Worm (Caenorhabditis elegans) whole organism, mixed stage, embryonic: ENCODE results near the gene lgc-8.

Experiments used
- M03D4.4 ChIP-seq: sonication (generic microtip); optimal IDR thresholded peaks from 2 replicates; lab custom pipeline; 2017; ENCODE audit warnings: mild to moderate bottlenecking, missing genetic modification characterization, missing compliant biosample characterization
- bed-3 ChIP-seq: fragments of 200-800 bp; sonication (Bioruptor generic); optimal IDR thresholded peaks from 3 replicates; lab custom pipeline; 2018; ENCODE audit warnings: mild to moderate bottlenecking, missing genetic modification characterization, moderate library complexity, missing compliant biosample characterization
- blmp-1 ChIP-seq: fragments of 150-350 bp; optimal IDR thresholded peaks from 2 replicates; lab custom pipeline; 2014; ENCODE audit warnings: missing biosample characterization, missing genetic modification characterization
- ceh-39 ChIP-seq: fragments of 150-350 bp; optimal IDR thresholded peaks from 2 replicates; lab custom pipeline; 2014; ENCODE audit warnings: missing biosample characterization, missing genetic modification characterization
- ceh-43 ChIP-seq: fragments of 200-800 bp; sonication (Bioruptor generic); optimal IDR thresholded peaks from 2 replicates; lab custom pipeline; 2018; ENCODE audit warnings: mild to moderate bottlenecking, missing genetic modification characterization, moderate library complexity, missing compliant biosample characterization
- ceh-83 ChIP-seq: fragments of 200-800 bp; sonication (Bioruptor generic); optimal IDR thresholded peaks from 2 replicates; lab custom pipeline; 2018; ENCODE audit warnings: mild to moderate bottlenecking, missing genetic modification characterization, missing compliant biosample characterization
- ces-1 ChIP-seq: fragments of 150-350 bp; optimal IDR thresholded peaks from 2 replicates; lab custom pipeline; 2014; ENCODE audit warnings: missing biosample characterization, missing genetic modification reagents, missing genetic modification characterization
- cnd-1 ChIP-seq: fragments of 200-800 bp; sonication (Bioruptor generic); optimal IDR thresholded peaks from 2 replicates; lab custom pipeline; 2018; ENCODE audit warnings: mild to moderate bottlenecking, missing genetic modification characterization, missing compliant biosample characterization
- drap-1 ChIP-seq: fragments of 200-800 bp; sonication (Bioruptor generic); optimal IDR thresholded peaks from 3 replicates; lab custom pipeline; 2018; ENCODE audit warnings: mild to moderate bottlenecking, missing genetic modification characterization, missing compliant biosample characterization
- elt-1 ChIP-seq: sonication (generic microtip); optimal IDR thresholded peaks from 2 replicates; lab custom pipeline; 2017; ENCODE audit warnings: missing genetic modification characterization, mild to moderate bottlenecking, missing compliant biosample characterization, antibody characterized with exemption, moderate library complexity, borderline replicate concordance; ENCODE audit not compliant: insufficient read depth
- elt-3 ChIP-seq: fragments of 150-350 bp; optimal IDR thresholded peaks from 2 replicates; lab custom pipeline; 2014; ENCODE audit warnings: missing biosample characterization, missing genetic modification characterization
- ham-2 ChIP-seq: fragments of 200-800 bp; sonication (Bioruptor generic); optimal IDR thresholded peaks from 2 replicates; lab custom pipeline; 2018; ENCODE audit warnings: mild to moderate bottlenecking, missing genetic modification characterization, missing compliant biosample characterization
- hlh-1 ChIP-seq: fragments of 150-350 bp; optimal IDR thresholded peaks from 2 replicates; lab custom pipeline; 2014; ENCODE audit warnings: missing biosample characterization, missing genetic modification reagents, missing genetic modification characterization
- mab-5 ChIP-seq: fragments of 150-350 bp; optimal IDR thresholded peaks from 2 replicates; lab custom pipeline; 2014; ENCODE audit warnings: missing biosample characterization, missing genetic modification characterization
- mep-1 ChIP-seq: fragments of 150-350 bp; optimal IDR thresholded peaks from 2 replicates; lab custom pipeline; 2017; ENCODE audit warnings: missing biosample characterization, missing genetic modification reagents, missing genetic modification characterization, inconsistent platforms
- mls-2 ChIP-seq: sonication (generic microtip); optimal IDR thresholded peaks from 2 replicates; lab custom pipeline; 2016; ENCODE audit warnings: mild to moderate bottlenecking, missing genetic modification characterization, moderate library complexity, missing compliant biosample characterization
- nhr-12 ChIP-seq: fragments of 150-350 bp; optimal IDR thresholded peaks from 2 replicates; lab custom pipeline; 2014; ENCODE audit warnings: missing biosample characterization, missing genetic modification characterization
- nhr-2 ChIP-seq: fragments of 150-350 bp; optimal IDR thresholded peaks from 2 replicates; lab custom pipeline; 2014; ENCODE audit warnings: missing biosample characterization, missing genetic modification characterization
- nhr-237 ChIP-seq: fragments of 150-350 bp; optimal IDR thresholded peaks from 2 replicates; lab custom pipeline; 2014; ENCODE audit warnings: missing biosample characterization, missing genetic modification characterization
- nhr-76 ChIP-seq: sonication (generic microtip); optimal IDR thresholded peaks from 2 replicates; lab custom pipeline; 2017; ENCODE audit warnings: missing biosample characterization, missing genetic modification characterization
- pha-4 ChIP-seq: fragments of 150-350 bp; optimal IDR thresholded peaks from 2 replicates; lab custom pipeline; 2018; ENCODE audit warnings: missing biosample characterization, missing genetic modification reagents, missing genetic modification characterization
- sem-2 ChIP-seq: fragments of 200-800 bp; sonication (Bioruptor generic); optimal IDR thresholded peaks from 2 replicates; lab custom pipeline; 2018; ENCODE audit warnings: mild to moderate bottlenecking, missing genetic modification characterization, missing compliant biosample characterization
- snpc-4 ChIP-seq: fragments of 150-350 bp; optimal IDR thresholded peaks from 2 replicates; lab custom pipeline; 2014; ENCODE audit warnings: missing biosample characterization, missing genetic modification characterization
- sptf-1 ChIP-seq: sonication (generic microtip); optimal IDR thresholded peaks from 2 replicates; lab custom pipeline; 2017; ENCODE audit warnings: mild to moderate bottlenecking, missing genetic modification characterization, moderate library complexity, missing compliant biosample characterization
- tbx-8 ChIP-seq: fragments of 200-800 bp; sonication (Bioruptor generic); optimal IDR thresholded peaks from 2 replicates; lab custom pipeline; 2018; ENCODE audit warnings: mild to moderate bottlenecking, missing genetic modification characterization, moderate library complexity, missing compliant biosample characterization
- unc-120 ChIP-seq: sonication (generic microtip); optimal IDR thresholded peaks from 2 replicates; lab custom pipeline; 2017; ENCODE audit warnings: missing genetic modification characterization, missing compliant biosample characterization; ENCODE audit not compliant: poor library complexity, severe bottlenecking
- unc-39 ChIP-seq: fragments of 150-350 bp; optimal IDR thresholded peaks from 2 replicates; lab custom pipeline; 2014; ENCODE audit warnings: missing biosample characterization, missing genetic modification characterization
- unc-62 ChIP-seq: fragments of 150-350 bp; optimal IDR thresholded peaks from 2 replicates; lab custom pipeline; 2014; ENCODE audit warnings: missing biosample characterization, missing genetic modification reagents, missing genetic modification characterization
- zip-8 ChIP-seq: fragments of 150-350 bp; optimal IDR thresholded peaks from 2 replicates; lab custom pipeline; 2014; ENCODE audit warnings: missing biosample characterization, missing genetic modification characterization
- ztf-11 ChIP-seq: fragments of 150-350 bp; optimal IDR thresholded peaks from 2 replicates; lab custom pipeline; 2014; ENCODE audit warnings: missing biosample characterization, missing genetic modification characterization

Gene lgc-8

ce11 chrIV:14704155-14704554, 11.4 kb upstream of the lgc-8 start, which contains the start of gene Y57G11C.40:
TSS of gene Y57G11C.40 (minus strand) at chrIV:14704255.
- TF ChIP-seq sptf-1 (tag; lab: Kevin White, UChicago) (no peak), mab-5 (no peak), elt-3 (tag; lab: Kevin White, UChicago) (no peak), ceh-43 (GFP tag; lab: Kevin White, UChicago) (no peak), cnd-1 (no peak), unc-120 (no peak), ztf-11 (tag; lab: Kevin White, UChicago) (no peak)

ce11 chrIV:14704952-14705351, 10.6 kb upstream of the lgc-8 start:
- TF ChIP-seq snpc-4 (no peak), blmp-1 (tag; lab: Kevin White, UChicago) (no peak), unc-39 (tag; lab: Kevin White, UChicago) (no peak), tbx-8 (GFP tag; lab: Kevin White, UChicago) (no peak), nhr-76 (tag; lab: Kevin White, UChicago) (no peak), mab-5 (no peak), pha-4 (tag; lab: Kevin White, UChicago) (no peak), M03D4.4 (tag; lab: Kevin White, UChicago) (no peak), bed-3 (GFP tag; lab: Kevin White, UChicago) (no peak), unc-120 (no peak), mep-1 (no peak), zip-8 (tag; lab: Kevin White, UChicago) (no peak), sem-2 (GFP tag; lab: Kevin White, UChicago) (no peak), elt-1 (no peak), hlh-1 (tag; lab: Kevin White, UChicago) (no peak), drap-1 (GFP tag; lab: Kevin White, UChicago) (no peak)

- TF ChIP-seq nhr-237, result no peak
- TF ChIP-seq zip-8 (tag; lab: Kevin White, UChicago), result no peak
- TF ChIP-seq tbx-8 (GFP tag; lab: Kevin White, UChicago), result no peak
- TF ChIP-seq ces-1, result no peak
- TF ChIP-seq M03D4.4 (tag; lab: Kevin White, UChicago), result no peak
- no peak for TF ChIP-seq ham-2 (GFP tag; lab: Kevin White, UChicago)
- TF ChIP-seq nhr-76 (tag; lab: Kevin White, UChicago), result no peak
- TF ChIP-seq mab-5, result no peak
- no peak for TF ChIP-seq nhr-2 (tag; lab: Kevin White, UChicago)
- no peak for TF ChIP-seq mls-2 (tag; lab: Kevin White, UChicago)
- TF ChIP-seq nhr-12, result no peak
- TF ChIP-seq blmp-1 (tag; lab: Kevin White, UChicago), result no peak
- TF ChIP-seq pha-4 (tag; lab: Kevin White, UChicago), result no peak
- TF ChIP-seq ceh-83 (GFP tag; lab: Kevin White, UChicago), result no peak
- TF ChIP-seq cnd-1, result no peak
- no peak for TF ChIP-seq mep-1
- TF ChIP-seq, all 35 proteins: peak for 0
Measured at ce11 chrIV:14706302-14706701, 9.3 kb upstream of the lgc-8 start, which contains the start of gene Y57G11C.41. TSS of gene Y57G11C.41 (minus strand) at chrIV:14706402.

- TF ChIP-seq ceh-43 (GFP tag; lab: Kevin White, UChicago), result no peak
- no peak for TF ChIP-seq nhr-12
- no peak for TF ChIP-seq tbx-8 (GFP tag; lab: Kevin White, UChicago)
- no peak for TF ChIP-seq ceh-39 (tag; lab: Kevin White, UChicago)
- no peak for TF ChIP-seq unc-120
- no peak for TF ChIP-seq bed-3 (GFP tag; lab: Kevin White, UChicago)
- no peak for TF ChIP-seq drap-1 (GFP tag; lab: Kevin White, UChicago)
- TF ChIP-seq unc-62 (GFP tag; lab: Kevin White, UChicago), result no peak
- TF ChIP-seq sptf-1 (tag; lab: Kevin White, UChicago), result no peak
- no peak for TF ChIP-seq ces-1
- no peak for TF ChIP-seq sem-2 (GFP tag; lab: Kevin White, UChicago)
- TF ChIP-seq mab-5, result no peak
- TF ChIP-seq unc-39 (tag; lab: Kevin White, UChicago), result no peak
- no peak for TF ChIP-seq snpc-4
- no peak for TF ChIP-seq nhr-2 (tag; lab: Kevin White, UChicago)
- TF ChIP-seq ztf-11 (tag; lab: Kevin White, UChicago), result no peak
Measured at ce11 chrIV:14709286-14709685, 6.3 kb upstream of the lgc-8 start, which contains the start of gene lgc-7. TSS of gene lgc-7 (plus strand) at chrIV:14709586.

- TF ChIP-seq mls-2 (tag; lab: Kevin White, UChicago) (no peak), nhr-76 (tag; lab: Kevin White, UChicago) (no peak), elt-1 (no peak), nhr-2 (tag; lab: Kevin White, UChicago) (no peak), tbx-8 (GFP tag; lab: Kevin White, UChicago) (no peak)
Measured at ce11 chrIV:14728225-14728624, 12.6 kb downstream of the lgc-8 start, which contains the start of gene Y57G11C.42. TSS of gene Y57G11C.42 (plus strand) at chrIV:14728525.
